Worm (Caenorhabditis elegans) whole organism, L4/young adult: ENCODE results near the gene scl-1.

ENCODE experiments used
- W03F9.2 ChIP-seq: fragments of 150-350 bp; optimal IDR thresholded peaks from 2 replicates; lab custom pipeline; 2014; ENCODE audit warnings: missing biosample characterization, missing genetic modification characterization
- dao-5 ChIP-seq: sonication (generic microtip); optimal IDR thresholded peaks from 2 replicates; lab custom pipeline; 2016; ENCODE audit warnings: missing genotype, missing genetic modification characterization, moderate library complexity, missing compliant biosample characterization

DNA sequence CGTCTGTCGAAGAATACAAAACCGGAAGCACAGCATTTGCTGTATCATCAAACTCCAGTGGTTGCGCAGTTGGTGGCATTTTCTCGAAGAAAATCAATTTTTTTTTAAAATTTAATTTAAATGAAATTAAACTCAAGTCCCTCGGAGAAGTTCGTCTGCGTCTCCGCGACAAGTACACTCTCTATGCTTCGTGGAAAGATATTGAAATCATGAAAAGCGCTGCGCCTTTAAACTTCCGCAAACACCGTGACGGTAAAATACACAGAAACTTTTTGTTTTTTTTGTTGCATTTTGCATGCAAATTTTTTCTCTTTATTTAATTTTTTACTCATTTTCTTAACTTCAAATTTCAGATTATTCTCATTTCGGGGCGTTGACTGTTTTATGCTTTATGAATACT, 42.5 kb downstream of the scl-1 start, which contains the start of the genes dli-1, tin-9.2 and exos-4.1:
- TF ChIP-seq dao-5 (tag; lab: Kevin White, UChicago), result no peak
- peak; percentile 86 for TF ChIP-seq W03F9.2 (tag; lab: Kevin White, UChicago)
